Worm (Caenorhabditis elegans) whole organism, L3 larva: ENCODE data around the gene egg-1.

Source experiments
- nhr-12 ChIP-seq: fragments of 150-350 bp; optimal IDR thresholded peaks from 2 replicates; lab custom pipeline; 2014; ENCODE audit warnings: missing biosample characterization, missing genetic modification characterization
- nhr-237 ChIP-seq: fragments of 150-350 bp; optimal IDR thresholded peaks from 2 replicates; lab custom pipeline; 2014; ENCODE audit warnings: missing biosample characterization, missing genetic modification characterization
- nhr-77 ChIP-seq: fragments of 150-350 bp; optimal IDR thresholded peaks from 2 replicates; lab custom pipeline; 2014; ENCODE audit warnings: missing biosample characterization, missing genetic modification characterization

DNA sequence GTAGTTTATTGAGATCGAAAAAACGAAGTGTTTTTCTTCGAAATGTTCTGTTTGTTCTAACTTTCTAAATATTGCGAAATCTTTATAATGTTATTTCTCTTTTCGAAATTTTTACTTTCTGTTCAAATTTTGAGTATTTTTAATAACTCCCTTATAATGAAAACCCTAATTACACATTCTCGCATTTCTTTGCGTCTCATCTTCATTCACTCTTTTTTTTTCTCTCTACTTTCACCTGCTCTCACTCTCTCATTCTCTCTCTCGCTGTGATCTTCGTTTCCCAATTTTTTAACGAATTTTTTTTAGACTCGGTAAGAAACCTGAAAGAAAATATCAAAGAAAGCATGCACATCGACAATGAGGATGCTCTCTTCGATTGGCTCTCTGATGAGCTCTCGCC lies 16.7 kb upstream of the egg-1 start, which contains the start of gene rbm-26:
- TF ChIP-seq nhr-12 (tag; lab: Kevin White, UChicago) (no peak), nhr-77 (tag; lab: Kevin White, UChicago) (no peak), nhr-237 (tag; lab: Kevin White, UChicago) (no peak)
